Worm (Caenorhabditis elegans) whole organism, L4 larva: ENCODE data around the gene K10C8.4.

ENCODE experiments used
- F37D6.2 ChIP-seq: sonication (generic microtip); optimal IDR thresholded peaks from 2 replicates; lab custom pipeline; 2016; ENCODE audit warnings: mild to moderate bottlenecking, missing genetic modification characterization, missing compliant biosample characterization
- F49E8.2 ChIP-seq: sonication (generic microtip); optimal IDR thresholded peaks from 2 replicates; lab custom pipeline; 2016; ENCODE audit warnings: missing compliant biosample characterization, mild to moderate bottlenecking, missing genetic modification characterization, borderline replicate concordance
- T26A8.4 ChIP-seq: fragments of 200-800 bp; sonication (Bioruptor generic); IDR thresholded peaks from 2 replicates; pipeline ENCODE4 v1.3.6; 2022; ENCODE audit warnings: missing genetic modification characterization, missing compliant biosample characterization
- aha-1 ChIP-seq: fragments of 150-350 bp; peaks from one replicate; lab custom pipeline; 2014; ENCODE audit warnings: missing biosample characterization, missing genetic modification characterization
- ama-1 ChIP-seq: fragments of 150-350 bp; optimal IDR thresholded peaks from 2 replicates; lab custom pipeline; 2014; ENCODE audit warnings: inconsistent platforms, mixed read lengths
- attf-4 ChIP-seq: sonication (generic microtip); optimal IDR thresholded peaks from 3 replicates; lab custom pipeline; 2017; ENCODE audit warnings: missing biosample characterization, missing genetic modification characterization
- ceh-28 ChIP-seq: fragments of 150-350 bp; optimal IDR thresholded peaks from 2 replicates; lab custom pipeline; 2014; ENCODE audit warnings: missing biosample characterization, missing genetic modification reagents, missing genetic modification characterization
- ceh-44 ChIP-seq: fragments of 200-800 bp; sonication (Bioruptor generic); IDR thresholded peaks from 2 replicates; pipeline ENCODE4 v1.3.6; 2022; ENCODE audit warnings: missing genetic modification reagents, missing genetic modification characterization, missing compliant biosample characterization
- ceh-62 ChIP-seq: sonication (generic microtip); optimal IDR thresholded peaks from 2 replicates; lab custom pipeline; 2017; ENCODE audit warnings: missing biosample characterization, missing genetic modification characterization
- ceh-82 ChIP-seq: sonication (generic microtip); optimal IDR thresholded peaks from 2 replicates; lab custom pipeline; 2017; ENCODE audit warnings: missing biosample characterization, missing genetic modification characterization
- ctbp-1 ChIP-seq: fragments of 200-800 bp; sonication (Bioruptor generic); IDR thresholded peaks from 2 replicates; pipeline ENCODE4 v1.3.6; 2022; ENCODE audit warnings: missing genetic modification reagents, missing genetic modification characterization, missing compliant biosample characterization
- daf-16 ChIP-seq, 3 experiments: sonication (generic microtip); optimal IDR thresholded peaks; 2 replicates each; lab custom pipeline; 2016 to 2017; ENCODE audit warnings: missing genetic modification characterization in 3 of 3, missing genetic modification reagents in 3 of 3, mild to moderate bottlenecking in 2 of 3, missing compliant biosample characterization in 2 of 3, missing biosample characterization in 1 of 3, moderate library complexity in 1 of 3
- dmd-8 ChIP-seq: fragments of 200-800 bp; sonication (Bioruptor generic); IDR thresholded peaks from 2 replicates; pipeline ENCODE4 v1.3.6; 2022; ENCODE audit warnings: missing genetic modification characterization, missing compliant biosample characterization
- dpl-1 ChIP-seq: fragments of 150-350 bp; optimal IDR thresholded peaks from 2 replicates; lab custom pipeline; 2014; ENCODE audit warnings: missing biosample characterization, missing genetic modification reagents, missing genetic modification characterization
- dve-1 ChIP-seq: sonication (generic microtip); optimal IDR thresholded peaks from 2 replicates; lab custom pipeline; 2017; ENCODE audit warnings: antibody characterized with exemption, mild to moderate bottlenecking, missing genetic modification characterization, missing compliant biosample characterization; ENCODE audit not compliant: insufficient read depth
- egl-27 ChIP-seq: sonication (generic microtip); optimal IDR thresholded peaks from 3 replicates; lab custom pipeline; 2017; ENCODE audit warnings: missing biosample characterization, missing genetic modification reagents, missing genetic modification characterization
- egl-43 ChIP-seq: fragments of 200-800 bp; sonication (Bioruptor generic); IDR thresholded peaks from 2 replicates; pipeline ENCODE4 v1.3.6; 2022; ENCODE audit warnings: missing genetic modification reagents, missing genetic modification characterization, missing compliant biosample characterization
- fkh-10 ChIP-seq: fragments of 150-350 bp; optimal IDR thresholded peaks from 2 replicates; lab custom pipeline; 2014; ENCODE audit warnings: missing biosample characterization, missing genetic modification reagents, missing genetic modification characterization
- hlh-11 ChIP-seq: fragments of 200-800 bp; sonication (Bioruptor generic); optimal IDR thresholded peaks from 2 replicates; lab custom pipeline; 2018; ENCODE audit warnings: mild to moderate bottlenecking, missing genetic modification characterization, missing compliant biosample characterization
- hlh-30 ChIP-seq: sonication (generic microtip); optimal IDR thresholded peaks from 2 replicates; lab custom pipeline; 2017; ENCODE audit warnings: antibody characterized with exemption, mild to moderate bottlenecking, missing genetic modification characterization, missing compliant biosample characterization; ENCODE audit not compliant: insufficient read depth
- hmg-1.1 ChIP-seq: fragments of 200-800 bp; sonication (Bioruptor generic); IDR thresholded peaks from 2 replicates; pipeline ENCODE4 v1.3.6; 2022; ENCODE audit warnings: missing genetic modification reagents, missing genetic modification characterization, missing compliant biosample characterization
- lim-7 ChIP-seq: fragments of 200-800 bp; sonication (Bioruptor generic); IDR thresholded peaks from 2 replicates; pipeline ENCODE4 v1.3.6; 2022; ENCODE audit warnings: missing genetic modification characterization, missing compliant biosample characterization
- lin-1 ChIP-seq: fragments of 200-800 bp; sonication (Bioruptor generic); IDR thresholded peaks from 2 replicates; pipeline ENCODE4 v1.3.6; 2022; ENCODE audit warnings: missing genetic modification reagents, missing genetic modification characterization, missing compliant biosample characterization
- lin-15B ChIP-seq: fragments of 150-350 bp; sonication (generic microtip); optimal IDR thresholded peaks from 3 replicates; lab custom pipeline; 2014; ENCODE audit warnings: missing biosample characterization, missing genetic modification characterization
- lir-3 ChIP-seq: sonication (generic microtip); optimal IDR thresholded peaks from 2 replicates; lab custom pipeline; 2016; ENCODE audit warnings: mild to moderate bottlenecking, missing genetic modification characterization, missing compliant biosample characterization
- madf-5 ChIP-seq, 2 experiments: fragments of 200-800 bp; sonication (Bioruptor generic); IDR thresholded peaks; 2 replicates each; pipeline ENCODE4 v1.3.6; 2022; ENCODE audit warnings: missing compliant biosample characterization in 2 of 2, missing genetic modification characterization in 2 of 2
- madf-9 ChIP-seq: fragments of 200-800 bp; sonication (Bioruptor generic); conservative IDR thresholded peaks from 2 replicates; pipeline ENCODE4 v1.3.6; 2022; ENCODE audit warnings: missing genetic modification reagents, missing genetic modification characterization, missing compliant biosample characterization
- mdl-1 ChIP-seq, 2 experiments: fragments of 150-350 bp in 1 of 2; sonication (generic microtip) in 1 of 2; optimal IDR thresholded peaks; 2 replicates each; lab custom pipeline; 2014 to 2017; ENCODE audit warnings: missing biosample characterization in 2 of 2, missing genetic modification characterization in 2 of 2
- mes-2 ChIP-seq: sonication (generic microtip); optimal IDR thresholded peaks from 2 replicates; lab custom pipeline; 2016; ENCODE audit warnings: missing genotype, mild to moderate bottlenecking, missing genetic modification characterization, missing compliant biosample characterization; ENCODE audit not compliant: poor library complexity, severe bottlenecking
- mxl-2 ChIP-seq: fragments of 200-800 bp; sonication (Bioruptor generic); conservative IDR thresholded peaks from 2 replicates; pipeline ENCODE4 v1.3.6; 2022; ENCODE audit warnings: missing genetic modification reagents, missing genetic modification characterization, missing compliant biosample characterization
- mxl-3 ChIP-seq: fragments of 200-800 bp; sonication (Bioruptor generic); optimal IDR thresholded peaks from 2 replicates; lab custom pipeline; 2018; ENCODE audit warnings: mild to moderate bottlenecking, missing genetic modification characterization, missing compliant biosample characterization
- nhr-11 ChIP-seq: fragments of 150-350 bp; optimal IDR thresholded peaks from 2 replicates; lab custom pipeline; 2014; ENCODE audit warnings: missing biosample characterization, missing genetic modification characterization
- nhr-237 ChIP-seq: sonication (generic microtip); optimal IDR thresholded peaks from 2 replicates; lab custom pipeline; 2017; ENCODE audit warnings: missing biosample characterization, missing genetic modification characterization
- nhr-28 ChIP-seq: fragments of 150-350 bp; optimal IDR thresholded peaks from 2 replicates; lab custom pipeline; 2014; ENCODE audit warnings: missing biosample characterization, missing genetic modification characterization
- nhr-41 ChIP-seq: fragments of 200-800 bp; sonication (Bioruptor generic); IDR thresholded peaks from 2 replicates; pipeline ENCODE4 v1.3.6; 2022; ENCODE audit warnings: missing genetic modification reagents, missing genetic modification characterization, missing compliant biosample characterization
- nhr-42 ChIP-seq: fragments of 200-800 bp; sonication (Bioruptor generic); IDR thresholded peaks from 2 replicates; pipeline ENCODE4 v1.3.6; 2022; ENCODE audit warnings: missing genetic modification characterization, missing compliant biosample characterization
- nhr-48 ChIP-seq: sonication (generic microtip); optimal IDR thresholded peaks from 2 replicates; lab custom pipeline; 2016; ENCODE audit warnings: mild to moderate bottlenecking, missing genetic modification characterization, missing compliant biosample characterization
- nhr-76 ChIP-seq: fragments of 150-350 bp; optimal IDR thresholded peaks from 2 replicates; lab custom pipeline; 2014; ENCODE audit warnings: missing biosample characterization, missing genetic modification characterization
- pqm-1 ChIP-seq: sonication (generic microtip); optimal IDR thresholded peaks from 2 replicates; lab custom pipeline; 2017; ENCODE audit warnings: missing biosample characterization, missing genetic modification characterization
- set-16 ChIP-seq: fragments of 200-800 bp; sonication (Bioruptor generic); IDR thresholded peaks from 2 replicates; pipeline ENCODE4 v1.3.6; 2022; ENCODE audit warnings: missing genetic modification reagents, missing genetic modification characterization, missing compliant biosample characterization
- skn-1 ChIP-seq: fragments of 150-350 bp; optimal IDR thresholded peaks from 2 replicates; lab custom pipeline; 2014; ENCODE audit warnings: missing biosample characterization, missing genetic modification characterization
- snpc-1.2 ChIP-seq: fragments of 200-800 bp; sonication (Bioruptor generic); IDR thresholded peaks from 2 replicates; pipeline ENCODE4 v1.3.6; 2022; ENCODE audit warnings: missing genetic modification reagents, missing genetic modification characterization, missing compliant biosample characterization
- spr-3 ChIP-seq: fragments of 200-800 bp; sonication (Bioruptor generic); optimal IDR thresholded peaks from 2 replicates; lab custom pipeline; 2018; ENCODE audit warnings: mild to moderate bottlenecking, missing genetic modification characterization, missing compliant biosample characterization
- tag-97 ChIP-seq: fragments of 200-800 bp; sonication (Bioruptor generic); IDR thresholded peaks from 2 replicates; pipeline ENCODE4 v1.3.6; 2022; ENCODE audit warnings: missing genetic modification characterization, missing compliant biosample characterization
- tra-1 ChIP-seq: fragments of 200-800 bp; sonication (Bioruptor generic); IDR thresholded peaks from 2 replicates; pipeline ENCODE4 v1.3.6; 2022; ENCODE audit warnings: missing genetic modification reagents, missing genetic modification characterization, missing compliant biosample characterization
- unc-130 ChIP-seq: sonication (generic microtip); optimal IDR thresholded peaks from 2 replicates; lab custom pipeline; 2016; ENCODE audit warnings: missing genetic modification reagents, missing genetic modification characterization, missing compliant biosample characterization
- unc-39 ChIP-seq: sonication (generic microtip); optimal IDR thresholded peaks from 2 replicates; lab custom pipeline; 2017; ENCODE audit warnings: missing biosample characterization, missing genetic modification characterization
- zfp-2 ChIP-seq: sonication (generic microtip); optimal IDR thresholded peaks from 2 replicates; lab custom pipeline; 2016; ENCODE audit warnings: mild to moderate bottlenecking, missing genetic modification characterization, missing compliant biosample characterization
- zfp-3 ChIP-seq: fragments of 200-800 bp; sonication (Bioruptor generic); conservative IDR thresholded peaks from 2 replicates; pipeline ENCODE4 v1.3.6; 2022; ENCODE audit warnings: missing genetic modification reagents, missing genetic modification characterization, missing compliant biosample characterization
- zip-2 ChIP-seq: fragments of 150-350 bp; optimal IDR thresholded peaks from 2 replicates; lab custom pipeline; 2014; ENCODE audit warnings: missing biosample characterization, missing genetic modification characterization
- ztf-7 ChIP-seq: fragments of 150-350 bp; optimal IDR thresholded peaks from 2 replicates; lab custom pipeline; 2014; ENCODE audit warnings: missing biosample characterization, missing genetic modification characterization

The K10C8.4 gene

ce11 chrV:12728062-12728665, 32.1 kb downstream of the K10C8.4 start, which contains the start of the genes rpl-28 and mrpl-49 (continued):
- TF ChIP-seq lir-3 (tag; lab: Kevin White, UChicago) (no peak), lin-1 (GFP tag; lab: Robert Waterston, UW) (no peak), zfp-3 (GFP tag; lab: Robert Waterston, UW) (no peak), dmd-8 (no peak), mxl-3 (no peak), snpc-1.2 (GFP tag; lab: Robert Waterston, UW) (no peak), attf-4 (no peak), ztf-7 (tag; lab: Kevin White, UChicago) (no peak), pqm-1 (tag; lab: Kevin White, UChicago) (peak; percentile 42), zip-2 (no peak), nhr-237 (tag; lab: Kevin White, UChicago) (no peak), spr-3 (GFP tag; lab: Kevin White, UChicago) (no peak), nhr-48 (tag; lab: Kevin White, UChicago) (no peak), unc-39 (tag; lab: Kevin White, UChicago) (no peak), nhr-41 (GFP tag; lab: Robert Waterston, UW) (no peak), F49E8.2 (no peak), T26A8.4 (GFP tag; lab: Robert Waterston, UW) (0 out of 2 replicates have a peak, but pooled peaks have one; percentile 43), mxl-2 (no peak), egl-27 (no peak), ctbp-1 (GFP tag; lab: Robert Waterston, UW) (no peak), nhr-11 (tag; lab: Kevin White, UChicago) (peak; percentile 88), hlh-30 (tag; lab: Kevin White, UChicago) (peak; percentile 76), nhr-76 (no peak), skn-1 (no peak), daf-16 (GFP tag; optimal IDR thresholded peaks at IDR 0.05; lab: Kevin White, UChicago) (no peak), daf-16 (tag; optimal IDR thresholded peaks at IDR 0.05; lab: Kevin White, UChicago) (peak; percentile 57), madf-5 (GFP tag; IDR thresholded peaks at IDR 0.05; lab: Robert Waterston, UW) (no peak), madf-9 (0 out of 2 replicates have a peak, but pooled peaks have one; percentile 26), mes-2 (no peak), nhr-28 (tag; lab: Kevin White, UChicago) (peak; percentile 80), fkh-10 (GFP tag; lab: Kevin White, UChicago) (peak; percentile 57), ceh-62 (no peak), zfp-2 (tag; lab: Kevin White, UChicago) (no peak), dve-1 (peak; percentile 90), ceh-82 (tag; lab: Kevin White, UChicago) (no peak), aha-1 (tag; lab: Kevin White, UChicago) (peak; percentile 46), nhr-42 (GFP tag; lab: Robert Waterston, UW) (0 out of 2 replicates have a peak, but pooled peaks have one; percentile 57), tag-97 (GFP tag; lab: Robert Waterston, UW) (no peak), dpl-1 (GFP tag; lab: Kevin White, UChicago) (peak; percentile 85), hmg-1.1 (GFP tag; lab: Robert Waterston, UW) (no peak; the same call in 1 of the 2 replicates), tra-1 (GFP tag; lab: Robert Waterston, UW) (no peak), set-16 (no peak), egl-43 (GFP tag; lab: Robert Waterston, UW) (no peak), lin-15B (tag; lab: Kevin White, UChicago) (peak; percentile 86), ceh-44 (no peak), lim-7 (GFP tag; lab: Robert Waterston, UW) (no peak), unc-130 (no peak), mdl-1 (tag; optimal IDR thresholded peaks at IDR 0.05; lab: Kevin White, UChicago) (peak in 1 of 2 experiments; percentile 20), ceh-28 (tag; lab: Kevin White, UChicago) (no peak), ama-1 (lab: Kevin White, UChicago) (peak; percentile 17), hlh-11 (no peak), F37D6.2 (peak; percentile 22)
